Worm (Caenorhabditis elegans) whole organism, young adult: ENCODE results near the gene T28C6.11.

Experiments used
- D2030.7 ChIP-seq: fragments of 200-800 bp; sonication (Bioruptor generic); IDR thresholded peaks from 2 replicates; pipeline ENCODE4 v1.3.6; 2022; ENCODE audit warnings: missing genetic modification reagents, missing genetic modification characterization, missing compliant biosample characterization
- F23B12.7 ChIP-seq: sonication (generic microtip); optimal IDR thresholded peaks from 2 replicates; lab custom pipeline; 2017; ENCODE audit warnings: missing genetic modification characterization, mild to moderate bottlenecking, missing compliant biosample characterization, antibody characterized with exemption, moderate library complexity; ENCODE audit not compliant: insufficient read depth
- F52B5.7 ChIP-seq: sonication (generic microtip); optimal IDR thresholded peaks from 2 replicates; lab custom pipeline; 2016; ENCODE audit warnings: mild to moderate bottlenecking, missing genetic modification characterization, missing compliant biosample characterization
- F55B11.4 ChIP-seq: sonication (generic microtip); optimal IDR thresholded peaks from 2 replicates; lab custom pipeline; 2016; ENCODE audit warnings: missing compliant biosample characterization, missing genetic modification characterization, borderline replicate concordance; ENCODE audit not compliant: insufficient read depth
- Y53G8AR.9 ChIP-seq: fragments of 200-800 bp; sonication (Bioruptor generic); conservative IDR thresholded peaks from 2 replicates; pipeline ENCODE4 v1.3.6; 2022; ENCODE audit warnings: missing genetic modification reagents, missing genetic modification characterization, missing compliant biosample characterization
- Y56A3A.18 ChIP-seq: fragments of 200-800 bp; sonication (Bioruptor generic); IDR thresholded peaks from 2 replicates; pipeline ENCODE4 v1.3.6; 2022; ENCODE audit warnings: missing genetic modification reagents, missing genetic modification characterization, missing compliant biosample characterization
- Y67H2A.10 ChIP-seq: fragments of 200-800 bp; sonication (Bioruptor generic); conservative IDR thresholded peaks from 2 replicates; pipeline ENCODE4 v1.3.6; 2022; ENCODE audit warnings: missing genetic modification reagents, missing genetic modification characterization, missing compliant biosample characterization
- ZK185.1 ChIP-seq: sonication (generic microtip); optimal IDR thresholded peaks from 2 replicates; lab custom pipeline; 2016; ENCODE audit warnings: mild to moderate bottlenecking, missing genetic modification characterization, missing compliant biosample characterization; ENCODE audit not compliant: poor library complexity, severe bottlenecking
- atf-7 ChIP-seq: sonication (generic microtip); optimal IDR thresholded peaks from 2 replicates; lab custom pipeline; 2017; ENCODE audit warnings: mild to moderate bottlenecking, missing genetic modification characterization, missing compliant biosample characterization
- attf-3 ChIP-seq: fragments of 200-800 bp; sonication (Bioruptor generic); conservative IDR thresholded peaks from 2 replicates; pipeline ENCODE4 v1.3.6; 2022; ENCODE audit warnings: missing genetic modification reagents, missing genetic modification characterization, missing compliant biosample characterization
- attf-6 ChIP-seq: fragments of 200-800 bp; sonication (Bioruptor generic); IDR thresholded peaks from 2 replicates; pipeline ENCODE4 v1.3.6; 2022; ENCODE audit warnings: missing genetic modification reagents, missing genetic modification characterization, missing compliant biosample characterization
- cebp-2 ChIP-seq: fragments of 200-800 bp; sonication (Bioruptor generic); IDR thresholded peaks from 2 replicates; pipeline ENCODE4 v1.3.6; 2022; ENCODE audit warnings: missing genetic modification characterization, missing compliant biosample characterization
- ceh-58 ChIP-seq: fragments of 200-800 bp; sonication (Bioruptor generic); IDR thresholded peaks from 2 replicates; pipeline ENCODE4 v1.3.6; 2022; ENCODE audit warnings: missing genetic modification characterization, missing compliant biosample characterization
- ceh-79 ChIP-seq: sonication (generic microtip); optimal IDR thresholded peaks from 2 replicates; lab custom pipeline; 2017; ENCODE audit warnings: mild to moderate bottlenecking, missing genetic modification characterization, missing compliant biosample characterization
- ceh-91 ChIP-seq: fragments of 200-800 bp; sonication (Bioruptor generic); IDR thresholded peaks from 2 replicates; pipeline ENCODE4 v1.3.6; 2022; ENCODE audit warnings: missing genetic modification reagents, missing genetic modification characterization, missing compliant biosample characterization
- efl-1 ChIP-seq: fragments of 150-350 bp; optimal IDR thresholded peaks from 2 replicates; lab custom pipeline; 2014; ENCODE audit warnings: missing biosample characterization, missing genetic modification reagents, missing genetic modification characterization
- egl-18 ChIP-seq: fragments of 200-800 bp; sonication (Bioruptor generic); IDR thresholded peaks from 2 replicates; pipeline ENCODE4 v1.3.6; 2022; ENCODE audit warnings: missing genetic modification reagents, missing genetic modification characterization, missing compliant biosample characterization
- egrh-3 ChIP-seq: fragments of 200-800 bp; sonication (Bioruptor generic); IDR thresholded peaks from 2 replicates; pipeline ENCODE4 v1.3.6; 2022; ENCODE audit warnings: missing genetic modification reagents, missing genetic modification characterization, missing compliant biosample characterization
- ets-4 ChIP-seq: fragments of 200-800 bp; sonication (Bioruptor generic); optimal IDR thresholded peaks from 2 replicates; lab custom pipeline; 2018; ENCODE audit warnings: mild to moderate bottlenecking, missing genetic modification characterization, missing compliant biosample characterization
- fkh-3 ChIP-seq: sonication (generic microtip); optimal IDR thresholded peaks from 2 replicates; lab custom pipeline; 2016; ENCODE audit warnings: mild to moderate bottlenecking, missing genetic modification characterization, missing compliant biosample characterization
- hmg-1.2 ChIP-seq: fragments of 200-800 bp; sonication (Bioruptor generic); IDR thresholded peaks from 2 replicates; pipeline ENCODE4 v1.3.6; 2022; ENCODE audit warnings: missing genetic modification reagents, missing genetic modification characterization, missing compliant biosample characterization
- hmg-20 ChIP-seq: fragments of 200-800 bp; sonication (Bioruptor generic); IDR thresholded peaks from 2 replicates; pipeline ENCODE4 v1.3.6; 2022; ENCODE audit warnings: missing genetic modification reagents, missing genetic modification characterization, missing compliant biosample characterization
- hrde-1 ChIP-seq: sonication (generic microtip); optimal IDR thresholded peaks from 2 replicates; lab custom pipeline; 2016; ENCODE audit warnings: missing genetic modification characterization, mild to moderate bottlenecking, missing compliant biosample characterization, moderate library complexity, missing genotype, missing genetic modification reagents, borderline replicate concordance
- lin-40 ChIP-seq: sonication (generic microtip); optimal IDR thresholded peaks from 2 replicates; lab custom pipeline; 2016; ENCODE audit warnings: missing genetic modification characterization, mild to moderate bottlenecking, missing compliant biosample characterization, missing genotype, missing genetic modification reagents
- lin-54 ChIP-seq: fragments of 200-800 bp; sonication (Bioruptor generic); optimal IDR thresholded peaks from 2 replicates; lab custom pipeline; 2018; ENCODE audit warnings: mild to moderate bottlenecking, missing genetic modification characterization, missing compliant biosample characterization
- lir-1 ChIP-seq: fragments of 200-800 bp; sonication (Bioruptor generic); conservative IDR thresholded peaks from 2 replicates; pipeline ENCODE4 v1.3.6; 2022; ENCODE audit warnings: missing genetic modification reagents, missing genetic modification characterization, missing compliant biosample characterization
- lsy-27 ChIP-seq: sonication (generic microtip); optimal IDR thresholded peaks from 2 replicates; lab custom pipeline; 2017; ENCODE audit warnings: missing genetic modification characterization, mild to moderate bottlenecking, missing compliant biosample characterization, antibody characterized with exemption, missing genotype, borderline replicate concordance; ENCODE audit not compliant: insufficient read depth
- madf-6 ChIP-seq: fragments of 200-800 bp; sonication (Bioruptor generic); IDR thresholded peaks from 2 replicates; pipeline ENCODE4 v1.3.6; 2022; ENCODE audit warnings: missing genetic modification reagents, missing genetic modification characterization, missing compliant biosample characterization
- mcd-1 ChIP-seq: fragments of 200-800 bp; sonication (Bioruptor generic); IDR thresholded peaks from 2 replicates; pipeline ENCODE4 v1.3.6; 2022; ENCODE audit warnings: missing genetic modification reagents, missing genetic modification characterization, missing compliant biosample characterization
- mel-28 ChIP-seq: sonication (generic microtip); optimal IDR thresholded peaks from 2 replicates; lab custom pipeline; 2016; ENCODE audit warnings: borderline replicate concordance, mild to moderate bottlenecking, missing genetic modification characterization, missing compliant biosample characterization
- nfya-1 ChIP-seq: sonication (generic microtip); optimal IDR thresholded peaks from 2 replicates; lab custom pipeline; 2017; ENCODE audit warnings: antibody characterized with exemption, missing compliant biosample characterization, missing genetic modification characterization, borderline replicate concordance; ENCODE audit not compliant: insufficient read depth
- nfyb-1 ChIP-seq: fragments of 200-800 bp; sonication (Bioruptor generic); IDR thresholded peaks from 2 replicates; pipeline ENCODE4 v1.3.6; 2022; ENCODE audit warnings: missing genetic modification reagents, missing genetic modification characterization, missing compliant biosample characterization
- nhr-179 ChIP-seq: sonication (generic microtip); optimal IDR thresholded peaks from 2 replicates; lab custom pipeline; 2016; ENCODE audit warnings: mild to moderate bottlenecking, missing genetic modification characterization, missing compliant biosample characterization
- nhr-80 ChIP-seq: sonication (generic microtip); optimal IDR thresholded peaks from 2 replicates; lab custom pipeline; 2016; ENCODE audit warnings: missing genetic modification characterization, missing compliant biosample characterization
- nhr-90 ChIP-seq: sonication (generic microtip); optimal IDR thresholded peaks from 2 replicates; lab custom pipeline; 2016; ENCODE audit warnings: missing genotype, mild to moderate bottlenecking, missing genetic modification characterization, missing compliant biosample characterization
- pha-4 ChIP-seq: fragments of 150-350 bp; sonication (generic microtip); optimal IDR thresholded peaks from 2 replicates; lab custom pipeline; 2014; ENCODE audit warnings: missing biosample characterization, missing genetic modification reagents, missing genetic modification characterization
- rec-8 ChIP-seq, 2 experiments: sonication (generic microtip); optimal IDR thresholded peaks; 2 replicates each; lab custom pipeline; 2016; ENCODE audit warnings: mild to moderate bottlenecking in 2 of 2, missing genetic modification characterization in 2 of 2, missing genetic modification reagents in 2 of 2, missing genotype in 2 of 2, missing biosample characterization in 1 of 2, missing compliant biosample characterization in 1 of 2, moderate library complexity in 1 of 2
- snpc-3.4 ChIP-seq: sonication (generic microtip); optimal IDR thresholded peaks from 2 replicates; lab custom pipeline; 2017; ENCODE audit warnings: missing genetic modification characterization, mild to moderate bottlenecking, missing compliant biosample characterization, antibody characterized with exemption, moderate library complexity, missing genotype, missing genetic modification reagents
- snpc-4 ChIP-seq, 5 experiments: fragments of 150-350 bp in 1 of 5; sonication (generic microtip) in 4 of 5; optimal IDR thresholded peaks; 2 replicates each; lab custom pipeline; 2014 to 2018; ENCODE audit warnings: missing genetic modification characterization in 5 of 5, missing biosample characterization in 3 of 5, antibody characterized with exemption in 2 of 5, mild to moderate bottlenecking in 2 of 5, missing compliant biosample characterization in 2 of 5, missing genotype in 2 of 5, moderate library complexity in 2 of 5, missing genetic modification reagents in 1 of 5
- somi-1 ChIP-seq: fragments of 200-800 bp; sonication (Bioruptor generic); optimal IDR thresholded peaks from 2 replicates; lab custom pipeline; 2018; ENCODE audit warnings: mild to moderate bottlenecking, missing genetic modification characterization, missing compliant biosample characterization
- tbp1 ChIP-seq: fragments of 200-800 bp; sonication (Bioruptor generic); optimal IDR thresholded peaks from 2 replicates; lab custom pipeline; 2018; ENCODE audit warnings: mild to moderate bottlenecking, missing genetic modification characterization, missing compliant biosample characterization
- ztf-18 ChIP-seq: sonication (generic microtip); optimal IDR thresholded peaks from 2 replicates; lab custom pipeline; 2016; ENCODE audit warnings: missing genotype, mild to moderate bottlenecking, missing genetic modification characterization, missing compliant biosample characterization
- ztf-26 ChIP-seq: sonication (generic microtip); optimal IDR thresholded peaks from 2 replicates; lab custom pipeline; 2017; ENCODE audit warnings: missing genetic modification characterization, missing compliant biosample characterization
- ztf-28 ChIP-seq: fragments of 200-800 bp; sonication (Bioruptor generic); IDR thresholded peaks from 2 replicates; pipeline ENCODE4 v1.3.6; 2022; ENCODE audit warnings: missing genetic modification reagents, missing genetic modification characterization, missing compliant biosample characterization
- ztf-3 ChIP-seq: fragments of 200-800 bp; sonication (Bioruptor generic); optimal IDR thresholded peaks from 2 replicates; lab custom pipeline; 2018; ENCODE audit warnings: mild to moderate bottlenecking, missing genetic modification characterization, missing compliant biosample characterization

T28C6.11 gene

DNA sequence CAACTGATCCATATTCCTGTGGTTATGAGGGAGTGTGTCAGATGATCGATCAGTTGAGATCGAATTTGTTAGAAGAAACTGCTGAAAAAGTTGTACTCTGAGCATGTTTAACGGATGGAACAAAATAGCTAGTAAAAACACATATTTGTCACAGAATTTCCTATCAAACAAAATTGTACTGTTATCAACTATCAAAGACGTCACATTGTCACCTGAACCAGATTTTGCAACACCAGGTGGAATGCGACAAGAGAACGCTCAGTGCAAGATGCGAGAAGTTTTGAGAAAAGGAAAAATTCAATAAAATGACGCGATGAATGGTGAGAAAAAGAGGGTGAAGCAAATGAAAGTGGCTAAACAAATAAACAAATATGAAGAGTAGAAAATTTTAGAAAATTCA, 27.5 kb upstream of the T28C6.11 start:
- TF ChIP-seq ztf-18 (tag; lab: Kevin White, UChicago), result no peak
- TF ChIP-seq nhr-80, result peak; percentile 18
- TF ChIP-seq fkh-3 (tag; lab: Kevin White, UChicago), result no peak
- TF ChIP-seq atf-7 (tag; lab: Kevin White, UChicago), result no peak
- TF ChIP-seq nfya-1 (tag; lab: Kevin White, UChicago), result no peak
- TF ChIP-seq ceh-91, result no peak

- TF ChIP-seq lsy-27 (tag; lab: Kevin White, UChicago) (no peak), madf-6 (GFP tag; lab: Robert Waterston, UW) (peak; percentile 55; the same call in 1 of the 2 replicates), mcd-1 (0 out of 2 replicates have a peak, but pooled peaks have one; percentile 32), cebp-2 (no peak), F55B11.4 (tag; lab: Kevin White, UChicago) (no peak), tbp1 (GFP tag; lab: Kevin White, UChicago) (peak; percentile 12), D2030.7 (no peak), pha-4 (tag; lab: Kevin White, UChicago) (no peak), lir-1 (GFP tag; lab: Robert Waterston, UW) (no peak), hmg-1.2 (GFP tag; lab: Robert Waterston, UW) (peak; percentile 47), lin-54 (GFP tag; lab: Kevin White, UChicago) (peak; percentile 20), efl-1 (peak; percentile 17), F23B12.7 (tag; lab: Kevin White, UChicago) (peak; percentile 68), Y53G8AR.9 (no peak), Y56A3A.18 (peak; percentile 77; the same call in 1 of the 2 replicates), nhr-179 (tag; lab: Kevin White, UChicago) (no peak), ceh-58 (GFP tag; lab: Robert Waterston, UW) (no peak), lin-40 (tag; lab: Kevin White, UChicago) (peak; percentile 38), ceh-79 (tag; lab: Kevin White, UChicago) (no peak), attf-6 (GFP tag; lab: Robert Waterston, UW) (no peak), ets-4 (GFP tag; lab: Kevin White, UChicago) (peak; percentile 68), ztf-28 (no peak), nfyb-1 (peak; percentile 61), hrde-1 (no peak), F52B5.7 (tag; lab: Kevin White, UChicago) (no peak), attf-3 (peak; percentile 23; the same call in 1 of the 2 replicates), egrh-3 (GFP tag; lab: Robert Waterston, UW) (peak; percentile 29; the same call in 1 of the 2 replicates), nhr-90 (peak; percentile 62), somi-1 (peak; percentile 44), ztf-3 (GFP tag; lab: Kevin White, UChicago) (no peak), Y67H2A.10 (GFP tag; lab: Robert Waterston, UW) (no peak), snpc-4 (GFP tag; optimal IDR thresholded peaks at IDR 0.05; lab: Kevin White, UChicago) (no peak), snpc-4 (tag; optimal IDR thresholded peaks at IDR 0.05; lab: Kevin White, UChicago) (peak in 2 of 4 experiments; percentile 30 to 41), rec-8 (tag; optimal IDR thresholded peaks at IDR 0.05; lab: Kevin White, UChicago) (no peak), mel-28 (tag; lab: Kevin White, UChicago) (no peak), egl-18 (GFP tag; lab: Robert Waterston, UW) (no peak), hmg-20 (GFP tag; lab: Robert Waterston, UW) (0 out of 2 replicates have a peak, but pooled peaks have one; percentile 10), snpc-3.4 (tag; lab: Kevin White, UChicago) (no peak), ztf-26 (tag; lab: Kevin White, UChicago) (peak; percentile 67), ZK185.1 (tag; lab: Kevin White, UChicago) (peak; percentile 17), nhr-80 (peak; percentile 99)
These were observed 26.0 kb upstream of the T28C6.11 start for ce11 chrIV:8866092-8866491.
